Worm (Caenorhabditis elegans): Measurements from ENCODE around the gene srj-44.

DNA sequence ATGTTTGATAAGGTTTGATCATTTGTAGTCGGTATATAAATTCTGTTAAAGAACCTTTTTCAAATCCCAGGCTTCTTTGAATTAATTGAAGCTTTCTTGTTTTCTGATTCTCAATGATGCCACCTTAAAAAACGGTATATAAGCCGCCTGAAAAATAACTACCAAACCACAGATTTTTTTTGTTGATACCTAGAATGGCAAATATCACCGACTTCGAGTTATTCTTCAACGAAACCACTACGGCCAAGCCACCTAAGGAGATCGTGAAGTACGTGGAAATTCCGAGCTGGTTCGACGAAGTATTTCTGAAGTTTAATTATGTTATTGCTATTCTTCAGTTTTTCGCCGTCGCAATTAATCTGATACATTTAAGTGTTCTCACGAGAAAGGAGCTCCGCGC lies 14.9 kb downstream of the srj-44 start, which contains the start of gene srw-2:
- no peak for TF ChIP-seq jun-1 (tag; optimal IDR thresholded peaks at IDR 0.05)
- TF ChIP-seq ama-1 (optimal IDR thresholded peaks at IDR 0.05): no peak
- TF ChIP-seq unc-62 (GFP tag; optimal IDR thresholded peaks at IDR 0.05): no peak
- TF ChIP-seq dpl-1 (GFP tag; optimal IDR thresholded peaks at IDR 0.05): no peak
- no peak for TF ChIP-seq skn-1 (tag; optimal IDR thresholded peaks at IDR 0.05)
- TF ChIP-seq egl-27 (tag; optimal IDR thresholded peaks at IDR 0.05): no peak
- no peak for TF ChIP-seq xbp-1 (tag; optimal IDR thresholded peaks at IDR 0.05)
- TF ChIP-seq sptf-1 (tag; optimal IDR thresholded peaks at IDR 0.05): no peak
- TF ChIP-seq ceh-82 (tag; optimal IDR thresholded peaks at IDR 0.05): no peak
- TF ChIP-seq nhr-84 (tag; optimal IDR thresholded peaks at IDR 0.05): no peak
- TF ChIP-seq nhr-77 (tag; optimal IDR thresholded peaks at IDR 0.05): no peak
- TF ChIP-seq lin-15B (tag; optimal IDR thresholded peaks at IDR 0.05): no peak
- no peak for TF ChIP-seq pqm-1 (tag; optimal IDR thresholded peaks at IDR 0.05)
- no peak for TF ChIP-seq zag-1 (tag; optimal IDR thresholded peaks at IDR 0.05)

Data from whole organism, L1 larva.